Fruit fly (Drosophila melanogaster) whole organism, prepupa: ENCODE results near the gene CG10137.

ENCODE experiments used
- CG10631 ChIP-seq: fragments of 200-800 bp; sonication (Bioruptor generic); optimal IDR thresholded peaks from 2 replicates; lab custom pipeline; 2016; ENCODE audit warnings: missing biosample characterization, missing genetic modification characterization
- CG10669 ChIP-seq: fragments of 200-800 bp; sonication (Bioruptor generic); optimal IDR thresholded peaks from 3 replicates; lab custom pipeline; 2018; ENCODE audit warnings: missing biosample characterization, mild to moderate bottlenecking, missing genetic modification characterization, moderate library complexity
- CG11294 ChIP-seq: fragments of 200-800 bp; sonication (Bioruptor generic); IDR thresholded peaks from 2 replicates; pipeline ENCODE4 v1.3.6; 2022; ENCODE audit warnings: missing biosample characterization, missing genetic modification characterization
- CG11762 ChIP-seq: fragments of 200-800 bp; sonication (Bioruptor generic); optimal IDR thresholded peaks from 3 replicates; lab custom pipeline; 2016; ENCODE audit warnings: missing biosample characterization, missing genetic modification characterization; ENCODE audit not compliant: insufficient read depth
- CG11902 ChIP-seq: fragments of 200-800 bp; sonication (Bioruptor generic); optimal IDR thresholded peaks from 3 replicates; lab custom pipeline; 2016; ENCODE audit warnings: missing biosample characterization, missing genetic modification characterization
- CG15336 ChIP-seq: fragments of 200-800 bp; sonication (Bioruptor generic); IDR thresholded peaks from 2 replicates; pipeline ENCODE4 v1.3.6; 2022; ENCODE audit warnings: missing biosample characterization, missing genetic modification characterization
- CG1621 ChIP-seq: fragments of 200-800 bp; sonication (Bioruptor generic); optimal IDR thresholded peaks from 3 replicates; lab custom pipeline; 2018; ENCODE audit warnings: missing biosample characterization, mild to moderate bottlenecking, missing genetic modification characterization
- CG16779 ChIP-seq: fragments of 200-800 bp; sonication (Bioruptor generic); optimal IDR thresholded peaks from 3 replicates; lab custom pipeline; 2017; ENCODE audit warnings: missing biosample characterization, mild to moderate bottlenecking, missing genetic modification characterization
- CG32006 ChIP-seq: fragments of 200-800 bp; sonication (Bioruptor generic); optimal IDR thresholded peaks from 3 replicates; lab custom pipeline; 2017; ENCODE audit warnings: missing biosample characterization, mild to moderate bottlenecking, missing genetic modification characterization
- CG34406 ChIP-seq: fragments of 200-800 bp; sonication (Bioruptor generic); optimal IDR thresholded peaks from 3 replicates; lab custom pipeline; 2016; ENCODE audit warnings: missing biosample characterization, missing genetic modification characterization
- CG3919 ChIP-seq: fragments of 200-800 bp; sonication (Bioruptor generic); optimal IDR thresholded peaks from 3 replicates; lab custom pipeline; 2016; ENCODE audit warnings: missing biosample characterization, missing genetic modification characterization
- CG4318 ChIP-seq: fragments of 200-800 bp; sonication (Bioruptor generic); optimal IDR thresholded peaks from 3 replicates; lab custom pipeline; 2017; ENCODE audit warnings: missing biosample characterization, mild to moderate bottlenecking, missing genetic modification characterization
- CG6276 ChIP-seq: fragments of 200-800 bp; sonication (Bioruptor generic); optimal IDR thresholded peaks from 2 replicates; lab custom pipeline; 2017; ENCODE audit warnings: missing biosample characterization, mild to moderate bottlenecking, missing genetic modification characterization
- CG6854 ChIP-seq: fragments of 200-800 bp; sonication (Bioruptor generic); optimal IDR thresholded peaks from 2 replicates; lab custom pipeline; 2017; ENCODE audit warnings: missing biosample characterization, mild to moderate bottlenecking, missing genetic modification characterization
- CG7368 ChIP-seq: fragments of 200-800 bp; sonication (Bioruptor generic); optimal IDR thresholded peaks from 3 replicates; lab custom pipeline; 2016; ENCODE audit warnings: missing biosample characterization, missing genetic modification characterization
- CG8119 ChIP-seq: fragments of 200-800 bp; sonication (Bioruptor generic); IDR thresholded peaks from 3 replicates; pipeline ENCODE4 v1.3.6; 2022; ENCODE audit warnings: missing biosample characterization, missing genetic modification characterization
- CG8319 ChIP-seq: fragments of 200-800 bp; sonication (Bioruptor generic); optimal IDR thresholded peaks from 3 replicates; lab custom pipeline; 2016; ENCODE audit warnings: missing biosample characterization, missing genetic modification characterization
- Eip75B ChIP-seq: fragments of 200-800 bp; sonication (Bioruptor generic); optimal IDR thresholded peaks from 3 replicates; lab custom pipeline; 2016; ENCODE audit warnings: missing biosample characterization, missing genetic modification characterization
- Eip78C ChIP-seq: fragments of 200-800 bp; sonication (Bioruptor generic); peaks from one replicate; lab custom pipeline; 2016; ENCODE audit warnings: missing biosample characterization, missing genetic modification characterization
- Eip93F ChIP-seq: fragments of 200-800 bp; sonication (Bioruptor generic); optimal IDR thresholded peaks from 2 replicates; lab custom pipeline; 2016; ENCODE audit warnings: missing biosample characterization, mild to moderate bottlenecking, missing genetic modification characterization
- Ets21C ChIP-seq: fragments of 200-800 bp; sonication (Bioruptor generic); optimal IDR thresholded peaks from 3 replicates; lab custom pipeline; 2016; ENCODE audit warnings: missing biosample characterization, missing genetic modification characterization
- Ets96B ChIP-seq: fragments of 200-800 bp; optimal IDR thresholded peaks from 2 replicates; lab custom pipeline; 2019; ENCODE audit warnings: missing biosample characterization, mild to moderate bottlenecking, missing genetic modification characterization, moderate library complexity
- Gug ChIP-seq: fragments of 200-800 bp; sonication (Bioruptor generic); IDR thresholded peaks from 2 replicates; pipeline ENCODE4 v1.3.6; 2022; ENCODE audit warnings: missing biosample characterization, missing genetic modification characterization
- Hr38 ChIP-seq: sonication (Bioruptor generic); optimal IDR thresholded peaks from 2 replicates; lab custom pipeline; 2016; ENCODE audit warnings: missing biosample characterization, missing genetic modification characterization
- Hr4 ChIP-seq: fragments of 200-800 bp; sonication (Bioruptor generic); optimal IDR thresholded peaks from 3 replicates; lab custom pipeline; 2016; ENCODE audit warnings: missing biosample characterization, missing genetic modification characterization
- Lpt ChIP-seq: fragments of 200-800 bp; sonication (Bioruptor generic); optimal IDR thresholded peaks from 3 replicates; lab custom pipeline; 2016; ENCODE audit warnings: missing biosample characterization, missing genetic modification characterization
- Met ChIP-seq: fragments of 200-800 bp; sonication (Bioruptor generic); optimal IDR thresholded peaks from 3 replicates; lab custom pipeline; 2016; ENCODE audit warnings: missing biosample characterization, missing genetic modification characterization
- OdsH ChIP-seq: fragments of 200-800 bp; sonication (Bioruptor generic); optimal IDR thresholded peaks from 3 replicates; lab custom pipeline; 2016; ENCODE audit warnings: missing biosample characterization, missing genetic modification characterization
- Smox ChIP-seq: fragments of 200-800 bp; sonication (Bioruptor generic); optimal IDR thresholded peaks from 3 replicates; lab custom pipeline; 2016; ENCODE audit warnings: missing biosample characterization, missing genetic modification characterization
- Sox102F ChIP-seq: fragments of 200-800 bp; sonication (Bioruptor generic); optimal IDR thresholded peaks from 2 replicates; lab custom pipeline; 2016; ENCODE audit warnings: missing biosample characterization, mild to moderate bottlenecking, missing genetic modification characterization
- Sox14 ChIP-seq: fragments of 200-800 bp; sonication (Bioruptor generic); optimal IDR thresholded peaks from 3 replicates; lab custom pipeline; 2016; ENCODE audit warnings: missing biosample characterization, missing genetic modification characterization
- Sox15 ChIP-seq: fragments of 200-800 bp; sonication (Bioruptor generic); optimal IDR thresholded peaks from 3 replicates; lab custom pipeline; 2016; ENCODE audit warnings: missing biosample characterization, missing genetic modification characterization
- achi ChIP-seq: fragments of 200-800 bp; sonication (Bioruptor generic); optimal IDR thresholded peaks from 3 replicates; lab custom pipeline; 2016; ENCODE audit warnings: missing biosample characterization, missing genetic modification characterization
- cyc ChIP-seq: fragments of 200-800 bp; sonication (Bioruptor generic); optimal IDR thresholded peaks from 3 replicates; lab custom pipeline; 2016; ENCODE audit warnings: missing biosample characterization, missing genetic modification characterization
- dac ChIP-seq: fragments of 200-800 bp; sonication (Bioruptor generic); optimal IDR thresholded peaks from 2 replicates; lab custom pipeline; 2017; ENCODE audit warnings: missing biosample characterization, mild to moderate bottlenecking, missing genetic modification characterization
- dsx ChIP-seq: fragments of 200-800 bp; optimal IDR thresholded peaks from 3 replicates; lab custom pipeline; 2019; ENCODE audit warnings: missing biosample characterization, mild to moderate bottlenecking, missing genetic modification characterization, moderate library complexity; ENCODE audit not compliant: poor library complexity, severe bottlenecking
- eg ChIP-seq: fragments of 200-800 bp; sonication (Bioruptor generic); IDR thresholded peaks from 3 replicates; pipeline ENCODE4 v1.3.6; 2022; ENCODE audit warnings: missing biosample characterization, missing genetic modification characterization
- esn ChIP-seq: fragments of 200-800 bp; sonication (Bioruptor generic); optimal IDR thresholded peaks from 2 replicates; lab custom pipeline; 2016; ENCODE audit warnings: missing biosample characterization, mild to moderate bottlenecking, missing genetic modification characterization, moderate library complexity
- fd59A ChIP-seq: fragments of 200-800 bp; sonication (Bioruptor generic); optimal IDR thresholded peaks from 2 replicates; lab custom pipeline; 2017; ENCODE audit warnings: missing biosample characterization, mild to moderate bottlenecking, missing genetic modification characterization, missing genetic modification reagents
- fkh ChIP-seq: fragments of 200-800 bp; sonication (Bioruptor generic); optimal IDR thresholded peaks from 3 replicates; lab custom pipeline; 2017; ENCODE audit warnings: missing biosample characterization, mild to moderate bottlenecking, missing genetic modification characterization, moderate library complexity
- lz ChIP-seq: fragments of 200-800 bp; sonication (Bioruptor generic); optimal IDR thresholded peaks from 3 replicates; lab custom pipeline; 2016; ENCODE audit warnings: missing biosample characterization, missing genetic modification characterization
- net ChIP-seq: fragments of 200-800 bp; sonication (Bioruptor generic); optimal IDR thresholded peaks from 3 replicates; lab custom pipeline; 2016; ENCODE audit warnings: missing biosample characterization, missing genetic modification characterization
- salr ChIP-seq, 2 experiments: fragments of 200-800 bp; sonication (Bioruptor generic); optimal IDR thresholded peaks; 3 replicates each; lab custom pipeline; 2016 to 2018; ENCODE audit warnings: missing biosample characterization in 2 of 2, missing genetic modification characterization in 2 of 2, mild to moderate bottlenecking in 1 of 2
- ss ChIP-seq, 2 experiments: fragments of 200-800 bp; sonication (Bioruptor generic); optimal IDR thresholded peaks; 2 replicates in 1 of 2; 3 replicates in 1 of 2; lab custom pipeline; 2017 to 2018; ENCODE audit warnings: mild to moderate bottlenecking in 2 of 2, missing biosample characterization in 2 of 2, missing genetic modification characterization in 2 of 2, moderate library complexity in 1 of 2
- svp ChIP-seq: fragments of 200-800 bp; sonication (Bioruptor generic); peaks from one replicate; lab custom pipeline; 2016; ENCODE audit warnings: missing biosample characterization, missing genetic modification characterization
- topi ChIP-seq: fragments of 200-800 bp; sonication (Bioruptor generic); optimal IDR thresholded peaks from 3 replicates; lab custom pipeline; 2016; ENCODE audit warnings: missing biosample characterization, missing genetic modification characterization
- vri ChIP-seq: fragments of 200-800 bp; sonication (Bioruptor generic); optimal IDR thresholded peaks from 3 replicates; lab custom pipeline; 2016; ENCODE audit warnings: missing biosample characterization, mild to moderate bottlenecking, missing genetic modification characterization

CG10137 gene

dm6 chr2L:19543010-19543564 is 16.6 kb downstream of the CG10137 start:
- TF ChIP-seq esn: peak; percentile 6
- no peak for TF ChIP-seq Hr38 (GFP tag; lab: Kevin White, UChicago)
- TF ChIP-seq Eip78C: peak; percentile 57
- TF ChIP-seq net: no peak
- TF ChIP-seq CG6276 (GFP tag; lab: Kevin White, UChicago): peak; percentile 19
- TF ChIP-seq CG8119: no peak
- TF ChIP-seq OdsH (GFP tag; lab: Kevin White, UChicago): no peak
- no peak for TF ChIP-seq CG11762 (GFP tag; lab: Kevin White, UChicago)
- 0 out of 2 replicates have a peak, but pooled peaks have one; percentile 9 for TF ChIP-seq CG15336 (GFP tag; lab: Robert Waterston, UW)
- TF ChIP-seq Sox14 (GFP tag; lab: Kevin White, UChicago): peak; percentile 3
- TF ChIP-seq Eip75B (GFP tag; lab: Kevin White, UChicago): no peak
- TF ChIP-seq Sox15: no peak
- TF ChIP-seq lz: no peak
- TF ChIP-seq Hr4 (GFP tag; lab: Kevin White, UChicago): peak; percentile 8
- no peak for TF ChIP-seq cyc (GFP tag; lab: Kevin White, UChicago)
- TF ChIP-seq CG6854: no peak
- TF ChIP-seq Gug (GFP tag; lab: Robert Waterston, UW): no peak
- TF ChIP-seq svp: no peak
- TF ChIP-seq achi (GFP tag; lab: Kevin White, UChicago): no peak
- TF ChIP-seq Smox (GFP tag; lab: Kevin White, UChicago): peak; percentile 6

dm6 chr2L:19546869-19547710 is 20.6 kb downstream of the CG10137 start, which contains the start of gene CG10337:
CG10337 (minus strand) TSS chr2L:19546959.
- TF ChIP-seq fd59A (GFP tag; lab: Kevin White, UChicago) (no peak), CG4318 (GFP tag; lab: Kevin White, UChicago) (no peak), CG34406 (GFP tag; lab: Kevin White, UChicago) (peak; percentile 28), CG11294 (no peak), CG1621 (tag; lab: Kevin White, UChicago) (no peak), CG6854 (no peak), CG32006 (GFP tag; lab: Kevin White, UChicago) (peak; percentile 29), CG8319 (no peak), Sox15 (no peak), CG7368 (GFP tag; lab: Kevin White, UChicago) (no peak), Lpt (GFP tag; lab: Kevin White, UChicago) (no peak), Ets96B (tag; lab: Kevin White, UChicago) (peak; percentile 8), Eip75B (GFP tag; lab: Kevin White, UChicago) (no peak), svp (peak; percentile 72), Hr4 (GFP tag; lab: Kevin White, UChicago) (peak; percentile 21), fkh (GFP tag; lab: Kevin White, UChicago) (peak; percentile 87), vri (GFP tag; lab: Kevin White, UChicago) (peak; percentile 55), Smox (GFP tag; lab: Kevin White, UChicago) (peak; percentile 9), CG10631 (GFP tag; lab: Kevin White, UChicago) (no peak), CG3919 (GFP tag; lab: Kevin White, UChicago) (peak; percentile 25), Hr38 (GFP tag; lab: Kevin White, UChicago) (no peak), CG10669 (GFP tag; lab: Kevin White, UChicago) (no peak), Gug (GFP tag; lab: Robert Waterston, UW) (no peak), eg (GFP tag; lab: Robert Waterston, UW) (peak; percentile 44; the same call in 1 of the 3 replicates), Met (GFP tag; lab: Kevin White, UChicago) (peak; percentile 38), CG15336 (GFP tag; lab: Robert Waterston, UW) (peak; percentile 52), esn (peak; percentile 6), dsx (GFP tag; lab: Kevin White, UChicago) (peak; percentile 19), dac (GFP tag; lab: Kevin White, UChicago) (no peak), salr (GFP tag; optimal IDR thresholded peaks at IDR 0.05; lab: Kevin White, UChicago) (no peak), net (peak; percentile 17), CG16779 (tag; lab: Kevin White, UChicago) (no peak), topi (peak; percentile 34), Ets21C (GFP tag; lab: Kevin White, UChicago) (no peak), CG11902 (GFP tag; lab: Kevin White, UChicago) (no peak), Sox102F (GFP tag; lab: Kevin White, UChicago) (peak; percentile 19), ss (GFP tag; optimal IDR thresholded peaks at IDR 0.05; lab: Kevin White, UChicago) (peak; percentile 13 to 15), Eip93F (GFP tag; lab: Kevin White, UChicago) (no peak)
